Worm (Caenorhabditis elegans) whole organism, midembryonic: ENCODE data around the gene sri-31.
A peak's percentile ranks its signal among the peaks of the same experiment; 100 is the strongest.

Experiments
- T22C8.4 ChIP-seq: fragments of 200-800 bp; sonication (Bioruptor generic); IDR thresholded peaks from 2 replicates; pipeline ENCODE4 v1.3.6; 2022; ENCODE audit warnings: missing genetic modification characterization, missing compliant biosample characterization
- cog-1 ChIP-seq: sonication (generic microtip); optimal IDR thresholded peaks from 2 replicates; lab custom pipeline; 2016; ENCODE audit warnings: missing genetic modification characterization, missing compliant biosample characterization
- flt-1 ChIP-seq: fragments of 200-800 bp; sonication (Bioruptor generic); IDR thresholded peaks from 2 replicates; pipeline ENCODE4 v1.3.6; 2022; ENCODE audit warnings: missing genetic modification characterization, missing compliant biosample characterization
- klf-2 ChIP-seq: fragments of 200-800 bp; sonication (Bioruptor generic); conservative IDR thresholded peaks from 2 replicates; pipeline ENCODE4 v1.3.6; 2022; ENCODE audit warnings: missing genetic modification reagents, missing genetic modification characterization, missing compliant biosample characterization
- med-1 ChIP-seq: sonication (generic microtip); optimal IDR thresholded peaks from 2 replicates; lab custom pipeline; 2017; ENCODE audit warnings: missing genetic modification characterization, mild to moderate bottlenecking, missing compliant biosample characterization, antibody characterized with exemption, missing genetic modification reagents; ENCODE audit not compliant: insufficient read depth
- ref-1 ChIP-seq: fragments of 200-800 bp; sonication (Bioruptor generic); conservative IDR thresholded peaks from 2 replicates; pipeline ENCODE4 v1.3.6; 2022; ENCODE audit warnings: missing genetic modification reagents, missing genetic modification characterization, missing compliant biosample characterization
- tab-1 ChIP-seq: fragments of 200-800 bp; sonication (Bioruptor generic); IDR thresholded peaks from 2 replicates; pipeline ENCODE4 v1.3.6; 2022; ENCODE audit warnings: missing genetic modification characterization, missing compliant biosample characterization
- ztf-23 ChIP-seq: fragments of 200-800 bp; sonication (Bioruptor generic); IDR thresholded peaks from 2 replicates; pipeline ENCODE4 v1.3.6; 2022; ENCODE audit warnings: missing genetic modification reagents, missing genetic modification characterization, missing compliant biosample characterization
- ztf-29 ChIP-seq: fragments of 200-800 bp; sonication (Bioruptor generic); IDR thresholded peaks from 2 replicates; pipeline ENCODE4 v1.3.6; 2022; ENCODE audit warnings: missing genetic modification reagents, missing genetic modification characterization, missing compliant biosample characterization

The sri-31 gene

DNA sequence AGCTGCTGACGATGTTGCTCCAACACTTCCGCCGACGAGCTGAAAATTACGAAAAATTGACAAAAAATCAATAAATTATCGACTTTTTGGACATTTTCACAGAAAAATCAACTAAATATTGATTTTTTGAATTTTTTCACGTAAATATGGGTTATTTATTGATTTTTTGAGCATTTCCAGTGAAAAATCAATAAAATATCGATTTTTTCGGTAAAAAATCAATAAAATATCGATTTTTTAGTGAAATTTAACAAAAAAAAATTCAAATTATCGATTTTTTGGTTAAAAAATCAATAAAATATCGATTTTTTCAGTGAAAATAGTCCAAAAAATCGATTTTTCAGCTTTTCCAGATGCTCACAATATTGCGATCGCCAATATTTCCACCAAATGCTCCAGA is 19.4 kb downstream of the sri-31 start:
- TF ChIP-seq T22C8.4 (GFP tag; lab: Robert Waterston, UW) (peak; percentile 89), ztf-23 (GFP tag; lab: Robert Waterston, UW) (no peak)

DNA sequence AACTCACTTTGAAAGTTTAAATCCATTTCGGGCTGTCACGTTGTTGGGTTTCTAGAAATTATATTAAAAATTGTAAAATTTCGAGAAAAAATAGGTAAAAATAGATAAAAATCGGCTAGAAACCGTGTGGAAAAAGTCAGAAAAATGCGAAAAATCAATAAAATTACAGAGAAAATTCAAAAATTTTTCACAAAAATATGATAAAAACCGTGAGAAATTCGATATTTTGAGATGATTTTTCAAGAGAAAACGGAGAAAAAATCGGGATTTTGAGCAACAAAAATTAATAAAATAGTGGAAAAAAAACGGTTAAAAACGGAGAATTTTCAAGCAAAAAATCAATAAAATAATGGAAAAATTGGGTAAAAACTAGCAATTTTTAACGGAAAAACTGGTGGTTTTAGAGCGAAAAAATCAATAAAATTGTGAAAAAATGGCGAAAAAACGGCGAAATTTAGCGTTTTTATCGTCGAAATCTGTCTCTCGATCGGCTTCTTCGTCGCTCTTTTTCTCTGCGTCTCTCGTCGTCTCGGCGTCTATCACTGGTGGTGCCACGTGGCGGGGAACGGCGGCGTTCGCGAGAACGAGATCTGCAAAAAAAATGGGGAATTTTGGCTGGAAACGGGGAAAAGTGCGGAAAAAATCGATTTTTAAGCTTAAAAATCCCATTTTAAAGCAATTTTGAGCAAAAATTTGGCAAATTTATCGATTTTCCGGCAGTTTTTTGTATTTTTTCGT is 20.4 kb downstream of the sri-31 start, which contains the start of gene Y25C1A.7:
TSS of gene Y25C1A.7 (minus strand) at position 51 of the 738 bp plus-strand sequence.
- TF ChIP-seq ztf-29 (GFP tag; lab: Robert Waterston, UW) (peak; percentile 13; the same call in 1 of the 2 replicates), klf-2 (GFP tag; lab: Robert Waterston, UW) (no peak), ztf-23 (GFP tag; lab: Robert Waterston, UW) (no peak), med-1 (no peak), T22C8.4 (GFP tag; lab: Robert Waterston, UW) (0 out of 2 replicates have a peak, but pooled peaks have one; percentile 15)

DNA sequence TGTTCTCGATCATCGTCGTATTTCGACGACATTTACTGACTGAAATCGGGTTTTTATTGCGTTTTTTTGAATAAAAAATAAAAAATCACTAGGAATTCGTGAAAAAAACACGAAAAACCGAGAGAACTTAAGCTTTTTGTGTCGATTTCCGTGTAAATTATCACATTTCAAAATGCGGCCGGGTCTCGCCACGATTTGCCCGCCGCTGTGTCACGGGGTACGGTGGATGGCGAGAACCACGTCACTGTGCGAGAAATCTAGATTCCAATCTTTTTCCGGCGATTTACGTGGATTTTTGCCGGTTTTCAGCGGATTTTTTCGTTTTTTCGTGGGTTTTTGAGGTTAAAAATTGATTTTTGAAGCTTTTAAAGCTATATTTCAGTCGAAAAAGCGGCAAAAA is 26.1 kb downstream of the sri-31 start, which contains the start of gene Y25C1A.8:
TSS of gene Y25C1A.8 (minus strand) at position 45 of the 400 bp plus-strand sequence.
- no peak for TF ChIP-seq ref-1
- TF ChIP-seq cog-1 (tag; lab: Kevin White, UChicago): peak; percentile 57
- no peak for TF ChIP-seq T22C8.4 (GFP tag; lab: Robert Waterston, UW)
- peak; percentile 64; the same call in 1 of the 2 replicates for TF ChIP-seq flt-1 (GFP tag; lab: Robert Waterston, UW)
- TF ChIP-seq klf-2 (GFP tag; lab: Robert Waterston, UW): no peak
- no peak for TF ChIP-seq ztf-29 (GFP tag; lab: Robert Waterston, UW)
- no peak for TF ChIP-seq med-1
- no peak for TF ChIP-seq tab-1 (GFP tag; lab: Robert Waterston, UW)
- TF ChIP-seq ztf-23 (GFP tag; lab: Robert Waterston, UW): peak; percentile 63

DNA sequence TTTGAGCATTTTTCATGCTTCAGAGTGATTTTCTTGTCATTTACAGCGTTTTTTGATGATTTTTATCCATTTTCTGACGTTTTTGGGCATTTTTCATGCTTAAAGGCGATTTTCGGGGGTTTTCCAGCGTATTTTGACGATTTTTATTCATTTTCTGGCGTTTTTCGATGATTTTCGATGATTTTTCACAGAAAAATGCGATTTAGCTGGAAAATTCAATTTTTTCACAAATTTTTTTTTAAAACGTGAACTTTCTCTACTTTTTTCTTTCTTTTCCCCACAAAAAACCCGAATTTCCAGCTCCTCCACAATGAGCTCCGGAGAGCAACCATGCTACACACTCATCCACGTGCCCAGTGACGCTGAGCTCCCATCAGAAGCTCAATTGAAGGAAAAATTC is 27.7 kb downstream of the sri-31 start, which contains the start of gene copb-1:
TSS of gene copb-1 (plus strand) at position 301 of the 400 bp plus-strand sequence.
- TF ChIP-seq ztf-23 (GFP tag; lab: Robert Waterston, UW): no peak
- TF ChIP-seq cog-1 (tag; lab: Kevin White, UChicago): no peak
- no peak for TF ChIP-seq tab-1 (GFP tag; lab: Robert Waterston, UW)
- TF ChIP-seq T22C8.4 (GFP tag; lab: Robert Waterston, UW): no peak
- no peak for TF ChIP-seq ztf-29 (GFP tag; lab: Robert Waterston, UW)

- TF ChIP-seq klf-2 (GFP tag; lab: Robert Waterston, UW): no peak
- no peak for TF ChIP-seq ztf-29 (GFP tag; lab: Robert Waterston, UW)
- TF ChIP-seq cog-1 (tag; lab: Kevin White, UChicago): no peak
- no peak for TF ChIP-seq med-1
- TF ChIP-seq T22C8.4 (GFP tag; lab: Robert Waterston, UW): no peak
- TF ChIP-seq tab-1 (GFP tag; lab: Robert Waterston, UW): no peak
- no peak for TF ChIP-seq ztf-23 (GFP tag; lab: Robert Waterston, UW)
- no peak for TF ChIP-seq ref-1
Observed at ce11 chrII:3087134-3087533, 36.3 kb downstream of the sri-31 start.

- no peak for TF ChIP-seq ref-1
Observed at ce11 chrII:3091268-3091667, 40.5 kb downstream of the sri-31 start, which contains the start of gene srg-21. Gene srg-21 (minus strand): TSS chrII:3091368.

DNA sequence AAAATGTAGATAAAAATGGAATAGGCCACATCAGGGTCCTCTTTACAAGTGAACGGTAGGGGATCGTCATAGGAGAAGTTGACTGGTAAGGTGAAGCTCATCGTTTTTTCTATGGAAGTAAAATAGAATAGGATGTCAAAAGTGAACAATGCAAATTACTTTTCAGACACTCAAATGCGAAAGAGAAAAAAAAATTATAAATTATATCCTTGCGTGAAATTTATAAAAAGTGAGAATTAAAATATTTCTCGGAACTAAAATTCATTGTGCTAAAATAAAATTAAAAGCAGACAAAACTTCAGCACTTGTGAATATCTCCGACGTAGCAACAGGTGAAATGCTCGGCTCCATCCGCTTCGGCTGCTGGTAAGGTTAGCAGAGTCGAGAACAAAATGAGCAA is 42.5 kb downstream of the sri-31 start, which contains the start of gene srg-22:
TSS of gene srg-22 (minus strand) at position 101 of the 400 bp plus-strand sequence.
- no peak for TF ChIP-seq flt-1 (GFP tag; lab: Robert Waterston, UW)
- no peak for TF ChIP-seq klf-2 (GFP tag; lab: Robert Waterston, UW)
- TF ChIP-seq med-1: no peak
- no peak for TF ChIP-seq ztf-23 (GFP tag; lab: Robert Waterston, UW)
- no peak for TF ChIP-seq T22C8.4 (GFP tag; lab: Robert Waterston, UW)
- TF ChIP-seq cog-1 (tag; lab: Kevin White, UChicago): no peak
- no peak for TF ChIP-seq ztf-29 (GFP tag; lab: Robert Waterston, UW)
- no peak for TF ChIP-seq ref-1
- no peak for TF ChIP-seq tab-1 (GFP tag; lab: Robert Waterston, UW)

- TF ChIP-seq flt-1 (GFP tag; lab: Robert Waterston, UW) (no peak), ref-1 (no peak), cog-1 (tag; lab: Kevin White, UChicago) (no peak), klf-2 (GFP tag; lab: Robert Waterston, UW) (no peak), ztf-23 (GFP tag; lab: Robert Waterston, UW) (no peak), ztf-29 (GFP tag; lab: Robert Waterston, UW) (no peak), tab-1 (GFP tag; lab: Robert Waterston, UW) (no peak), med-1 (no peak), T22C8.4 (GFP tag; lab: Robert Waterston, UW) (no peak)
Observed at ce11 chrII:3096060-3096459, 45.3 kb downstream of the sri-31 start, which contains the start of gene srg-23. Gene srg-23 (minus strand): TSS chrII:3096160.

- TF ChIP-seq tab-1 (GFP tag; lab: Robert Waterston, UW): no peak
- no peak for TF ChIP-seq cog-1 (tag; lab: Kevin White, UChicago)
- TF ChIP-seq ztf-23 (GFP tag; lab: Robert Waterston, UW): no peak
- TF ChIP-seq ref-1: no peak
- TF ChIP-seq flt-1 (GFP tag; lab: Robert Waterston, UW): no peak
Observed at ce11 chrII:3096857-3097256, 46.1 kb downstream of the sri-31 start, which contains the start of gene Y25C1A.14. Gene Y25C1A.14 (minus strand): TSS chrII:3096957.

- TF ChIP-seq T22C8.4 (GFP tag; lab: Robert Waterston, UW) (no peak), ztf-23 (GFP tag; lab: Robert Waterston, UW) (no peak), cog-1 (tag; lab: Kevin White, UChicago) (no peak), med-1 (no peak), tab-1 (GFP tag; lab: Robert Waterston, UW) (no peak), ztf-29 (GFP tag; lab: Robert Waterston, UW) (no peak), ref-1 (no peak), klf-2 (GFP tag; lab: Robert Waterston, UW) (no peak), flt-1 (GFP tag; lab: Robert Waterston, UW) (no peak)
Observed at ce11 chrII:3100546-3100945, 49.7 kb downstream of the sri-31 start, which contains the start of gene srg-24. Gene srg-24 (minus strand): TSS chrII:3100646.
